Worm (Caenorhabditis elegans): Measurements from ENCODE around the gene cyl-1.

cyl-1 gene

DNA sequence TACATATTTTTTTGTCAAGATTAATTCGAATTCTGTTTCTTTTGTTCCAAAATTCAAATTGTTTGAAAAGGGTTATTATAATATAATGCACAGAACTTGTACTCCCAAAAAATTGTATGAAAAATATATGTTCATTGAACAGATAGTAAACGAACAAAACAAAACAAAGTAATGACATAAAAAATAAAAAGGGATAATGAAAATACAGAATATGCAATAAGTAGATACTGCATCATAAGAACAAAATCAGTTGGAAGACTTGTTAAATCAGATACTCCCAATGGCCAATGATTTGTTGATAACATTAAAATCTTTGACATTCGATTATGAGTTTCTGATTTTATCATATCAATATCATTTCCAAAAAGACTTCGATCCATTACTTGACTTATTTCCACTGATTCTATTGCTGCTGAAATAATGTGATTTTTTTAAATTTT, 11.0 kb upstream of the cyl-1 start:
- TF ChIP-seq B0336.3 (GFP tag; IDR thresholded peaks at IDR 0.05) (peak; percentile 83), Y95B8A.8 (GFP tag; IDR thresholded peaks at IDR 0.05) (peak; percentile 47; the same call in 1 of the 2 replicates), xnd-1 (tag; optimal IDR thresholded peaks at IDR 0.05) (no peak), dpff-1 (tag; optimal IDR thresholded peaks at IDR 0.05) (no peak), pha-4 (tag; optimal IDR thresholded peaks at IDR 0.05) (no peak), gei-17 (GFP tag; optimal IDR thresholded peaks at IDR 0.05) (peak; percentile 28), Y53G8AR.9 (GFP tag; conservative IDR thresholded peaks at IDR 0.05) (peak; percentile 96), egl-44 (GFP tag; IDR thresholded peaks at IDR 0.05) (no peak), nhr-80 (tag; optimal IDR thresholded peaks at IDR 0.05) (peak; percentile 46), let-526 (GFP tag; IDR thresholded peaks at IDR 0.05) (no peak), ztf-28 (GFP tag; IDR thresholded peaks at IDR 0.05) (no peak), C06A6.2 (GFP tag; conservative IDR thresholded peaks at IDR 0.05) (no peak), ceh-91 (GFP tag; IDR thresholded peaks at IDR 0.05) (no peak), sptf-2 (GFP tag; optimal IDR thresholded peaks at IDR 0.05) (no peak), lin-26 (GFP tag; IDR thresholded peaks at IDR 0.05) (no peak), lin-54 (GFP tag; optimal IDR thresholded peaks at IDR 0.05) (peak; percentile 45), sdz-38 (tag; optimal IDR thresholded peaks at IDR 0.05) (no peak), dpl-1 (GFP tag; optimal IDR thresholded peaks at IDR 0.05) (no peak), K12H6.12 (tag; optimal IDR thresholded peaks at IDR 0.05) (no peak), unc-62 (GFP tag; optimal IDR thresholded peaks at IDR 0.05) (no peak), madf-3 (GFP tag; IDR thresholded peaks at IDR 0.05) (peak; percentile 76; the same call in 1 of the 2 replicates), D2030.7 (GFP tag; IDR thresholded peaks at IDR 0.05) (no peak), aptf-3 (GFP tag; IDR thresholded peaks at IDR 0.05) (no peak), F57C9.4 (tag; optimal IDR thresholded peaks at IDR 0.05) (no peak), atf-7 (tag; optimal IDR thresholded peaks at IDR 0.05) (peak; percentile 91), B0261.1 (tag; optimal IDR thresholded peaks at IDR 0.05) (no peak), zfh-2 (GFP tag; conservative IDR thresholded peaks at IDR 0.05) (no peak), attf-5 (GFP tag; optimal IDR thresholded peaks at IDR 0.05) (no peak), ceh-79 (tag; optimal IDR thresholded peaks at IDR 0.05) (no peak), nhr-27 (tag; optimal IDR thresholded peaks at IDR 0.05) (no peak), F10E7.11 (tag; optimal IDR thresholded peaks at IDR 0.05) (no peak), ZK185.1 (tag; optimal IDR thresholded peaks at IDR 0.05; ENCODE audit: poor library complexity, severe bottlenecking) (no peak), aptf-2 (GFP tag; conservative IDR thresholded peaks at IDR 0.05) (no peak), nhr-120 (GFP tag; IDR thresholded peaks at IDR 0.05) (no peak), T07F8.4 (tag; optimal IDR thresholded peaks at IDR 0.05) (no peak), rec-8 (tag; optimal IDR thresholded peaks at IDR 0.05) (no peak), ekl-4 (GFP tag; IDR thresholded peaks at IDR 0.05) (peak; percentile 82), bed-2 (GFP tag; IDR thresholded peaks at IDR 0.05) (no peak), Y56A3A.18 (GFP tag; IDR thresholded peaks at IDR 0.05) (peak; percentile 88; the same call in 1 of the 2 replicates), cebp-2 (GFP tag; IDR thresholded peaks at IDR 0.05) (no peak), ama-1 (optimal IDR thresholded peaks at IDR 0.05) (no peak), ama-1 (GFP tag; optimal IDR thresholded peaks at IDR 0.05) (no peak), hmg-20 (GFP tag; IDR thresholded peaks at IDR 0.05) (no peak), Y79H2A.3 (GFP tag; conservative IDR thresholded peaks at IDR 0.05) (0 out of 2 replicates have a peak, but pooled peaks have one; percentile 8), tbp1 (GFP tag; optimal IDR thresholded peaks at IDR 0.05) (peak; percentile 35), ztf-22 (GFP tag; optimal IDR thresholded peaks at IDR 0.05) (no peak), dox-1 (GFP tag; IDR thresholded peaks at IDR 0.05) (no peak), snpc-1.1 (tag; optimal IDR thresholded peaks at IDR 0.05; ENCODE audit: insufficient read depth) (no peak), rpc-1 (optimal IDR thresholded peaks at IDR 0.05) (no peak), rpc-1 (tag; optimal IDR thresholded peaks at IDR 0.05) (no peak), F33H1.4 (GFP tag; IDR thresholded peaks at IDR 0.05) (no peak)

All from whole organism, young adult.